Worm (Caenorhabditis elegans): ENCODE measurements around the gene daf-7.
A peak's percentile ranks its signal among the peaks of the same experiment; 100 is the strongest.

The daf-7 gene

DNA sequence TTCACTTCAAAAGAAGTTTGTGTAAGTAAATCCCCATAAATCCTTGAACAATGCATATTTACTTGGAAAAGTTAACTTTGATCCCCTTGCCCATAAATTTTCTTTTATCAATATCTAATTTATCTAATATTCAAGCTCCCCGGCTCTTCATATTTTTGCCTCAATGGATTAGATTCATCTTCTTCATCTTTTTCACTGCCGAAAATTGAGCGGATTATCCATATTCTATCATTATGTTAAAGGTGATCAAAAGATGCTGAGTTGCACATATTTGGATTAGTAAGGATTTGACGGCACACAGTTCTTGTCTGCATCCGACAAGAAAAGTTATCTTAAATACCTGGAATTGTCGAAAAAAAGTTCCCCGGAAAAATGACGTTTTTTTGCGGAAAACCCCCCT, 21.1 kb upstream of the daf-7 start (continued):
- no peak for TF ChIP-seq snu-23 (GFP tag; optimal IDR thresholded peaks at IDR 0.05)
- no peak for TF ChIP-seq pag-3 (tag; optimal IDR thresholded peaks at IDR 0.05; ENCODE audit: borderline replicate concordance, insufficient read depth)

DNA sequence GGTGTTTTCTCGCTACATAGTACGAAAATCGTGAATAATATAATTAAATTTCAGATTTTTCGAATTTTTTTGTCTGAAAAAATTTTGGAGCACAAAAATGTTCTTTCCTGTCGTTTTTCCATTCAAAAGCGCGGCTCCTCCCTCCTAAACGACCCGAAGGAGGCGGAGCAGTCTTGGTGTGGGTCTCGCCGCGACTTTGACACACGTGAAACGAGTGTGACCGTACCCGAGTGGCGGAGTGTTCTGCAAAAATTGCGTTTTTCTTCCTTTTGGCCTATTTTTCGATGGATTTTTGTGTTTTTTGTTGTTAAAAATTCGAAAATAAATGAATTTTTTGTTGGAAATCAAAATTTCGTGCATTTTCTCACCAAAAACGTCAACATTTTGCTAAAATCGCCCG, 18.0 kb upstream of the daf-7 start, which contains the start of gene snt-2:
snt-2 (minus strand) TSS at position 139 of the 400 bp plus-strand sequence.
- TF ChIP-seq elt-3 (tag; optimal IDR thresholded peaks at IDR 0.05) (peak in 2 of 6 experiments; percentile 37 to 44), hlh-17 (GFP tag; optimal IDR thresholded peaks at IDR 0.05; ENCODE audit: borderline replicate concordance) (no peak), fkh-4 (tag; optimal IDR thresholded peaks at IDR 0.05; ENCODE audit: borderline replicate concordance) (peak; percentile 27), lin-14 (GFP tag; optimal IDR thresholded peaks at IDR 0.05) (no peak), C04F5.9 (tag; optimal IDR thresholded peaks at IDR 0.05) (peak; percentile 50), unc-30 (tag; optimal IDR thresholded peaks at IDR 0.05) (no peak), F16B12.6 (tag; optimal IDR thresholded peaks at IDR 0.05) (peak; percentile 44), mdl-1 (tag; optimal IDR thresholded peaks at IDR 0.05) (peak in 1 of 2 experiments; percentile 63), nhr-47 (tag; optimal IDR thresholded peaks at IDR 0.05) (peak; percentile 85), aha-1 (tag; optimal IDR thresholded peaks at IDR 0.05) (peak; percentile 49), elt-2 (tag; optimal IDR thresholded peaks at IDR 0.05) (peak; percentile 62), egl-27 (tag; optimal IDR thresholded peaks at IDR 0.05) (no peak), C34B4.2 (tag; optimal IDR thresholded peaks at IDR 0.05) (no peak), unc-86 (tag; optimal IDR thresholded peaks at IDR 0.05) (peak; percentile 72), rnt-1 (tag; optimal IDR thresholded peaks at IDR 0.05) (peak; percentile 89), lin-13 (GFP tag; optimal IDR thresholded peaks at IDR 0.05) (peak; percentile 70), ceh-82 (tag; optimal IDR thresholded peaks at IDR 0.05) (peak; percentile 53 to 95 (median 75)), mef-2 (tag; optimal IDR thresholded peaks at IDR 0.05) (no peak), nhr-90 (tag; optimal IDR thresholded peaks at IDR 0.05; ENCODE audit: poor library complexity) (peak; percentile 76), nhr-76 (tag; optimal IDR thresholded peaks at IDR 0.05) (no peak), ceh-90 (tag; optimal IDR thresholded peaks at IDR 0.05) (peak; percentile 18), unc-98 (GFP tag; IDR thresholded peaks at IDR 0.05) (no peak), skn-1 (tag; optimal IDR thresholded peaks at IDR 0.05) (peak; percentile 85), nhr-71 (tag; optimal IDR thresholded peaks at IDR 0.05) (peak; percentile 85), pax-3 (tag; optimal IDR thresholded peaks at IDR 0.05) (peak; percentile 63), sptf-1 (tag; optimal IDR thresholded peaks at IDR 0.05) (no peak), grh-1 (GFP tag; IDR thresholded peaks at IDR 0.05) (no peak), nhr-237 (tag; optimal IDR thresholded peaks at IDR 0.05) (peak; percentile 36), zag-1 (tag; optimal IDR thresholded peaks at IDR 0.05) (no peak), ztf-4 (tag; optimal IDR thresholded peaks at IDR 0.05) (peak; percentile 16), blmp-1 (tag; optimal IDR thresholded peaks at IDR 0.05) (peak; percentile 63), ztf-11 (tag; optimal IDR thresholded peaks at IDR 0.05) (peak in 1 of 2 experiments; percentile 3), isw-1 (GFP tag; IDR thresholded peaks at IDR 0.05) (peak; percentile 78), lin-15B (tag; optimal IDR thresholded peaks at IDR 0.05) (peak; percentile 72), dsc-1 (tag; optimal IDR thresholded peaks at IDR 0.05) (peak; percentile 77), dpl-1 (GFP tag; optimal IDR thresholded peaks at IDR 0.05) (peak; percentile 74 to 84 (median 80)), lir-3 (tag; optimal IDR thresholded peaks at IDR 0.05; ENCODE audit: poor library complexity) (peak; percentile 67), mab-9 (GFP tag; IDR thresholded peaks at IDR 0.05) (no peak), ceh-8 (GFP tag; optimal IDR thresholded peaks at IDR 0.05) (no peak), vab-15 (tag; optimal IDR thresholded peaks at IDR 0.05) (peak; percentile 24), ama-1 (optimal IDR thresholded peaks at IDR 0.05) (no peak), ets-5 (GFP tag; IDR thresholded peaks at IDR 0.05) (no peak), lin-39 (tag; optimal IDR thresholded peaks at IDR 0.05) (peak; percentile 40), xbp-1 (tag; optimal IDR thresholded peaks at IDR 0.05) (peak; percentile 71), fos-1 (tag; optimal IDR thresholded peaks at IDR 0.05) (peak; percentile 62), efl-3 (GFP tag; optimal IDR thresholded peaks at IDR 0.05) (no peak), swsn-7 (tag; optimal IDR thresholded peaks at IDR 0.05) (peak; percentile 76), pag-3 (tag; optimal IDR thresholded peaks at IDR 0.05; ENCODE audit: borderline replicate concordance, insufficient read depth) (no peak), nhr-84 (tag; optimal IDR thresholded peaks at IDR 0.05) (no peak)

Data from whole organism, L1 larva.